Worm (Caenorhabditis elegans) whole organism, young adult: ENCODE results near the gene F47F2.1.

Experiments used
- T07F8.4 ChIP-seq: sonication (generic microtip); optimal IDR thresholded peaks from 2 replicates; lab custom pipeline; 2016; ENCODE audit warnings: mild to moderate bottlenecking, missing genetic modification characterization, moderate library complexity, missing compliant biosample characterization
- Y56A3A.18 ChIP-seq: fragments of 200-800 bp; sonication (Bioruptor generic); IDR thresholded peaks from 2 replicates; pipeline ENCODE4 v1.3.6; 2022; ENCODE audit warnings: missing genetic modification reagents, missing genetic modification characterization, missing compliant biosample characterization
- ama-1 ChIP-seq, 3 experiments: fragments of 150-350 bp in 1 of 3; sonication (generic microtip) in 2 of 3; optimal IDR thresholded peaks; 2 replicates each; lab custom pipeline; 2014 to 2018; ENCODE audit warnings: missing biosample characterization in 2 of 3, missing genetic modification characterization in 2 of 3, missing genetic modification reagents in 2 of 3
- ceh-91 ChIP-seq: fragments of 200-800 bp; sonication (Bioruptor generic); IDR thresholded peaks from 2 replicates; pipeline ENCODE4 v1.3.6; 2022; ENCODE audit warnings: missing genetic modification reagents, missing genetic modification characterization, missing compliant biosample characterization
- die-1 ChIP-seq: sonication (generic microtip); optimal IDR thresholded peaks from 2 replicates; lab custom pipeline; 2016; ENCODE audit warnings: missing genotype, mild to moderate bottlenecking, missing genetic modification characterization, missing compliant biosample characterization
- dpff-1 ChIP-seq: sonication (generic microtip); optimal IDR thresholded peaks from 2 replicates; lab custom pipeline; 2017; ENCODE audit warnings: mild to moderate bottlenecking, missing genetic modification characterization, missing compliant biosample characterization
- him-1 ChIP-seq: sonication (generic microtip); optimal IDR thresholded peaks from 2 replicates; lab custom pipeline; 2016; ENCODE audit warnings: missing genotype, missing genetic modification reagents, missing genetic modification characterization, missing compliant biosample characterization
- hlh-26 ChIP-seq: fragments of 200-800 bp; sonication (Bioruptor generic); conservative IDR thresholded peaks from 2 replicates; pipeline ENCODE4 v1.3.6; 2022; ENCODE audit warnings: missing genetic modification reagents, missing genetic modification characterization, missing compliant biosample characterization
- let-607 ChIP-seq, 2 experiments: fragments of 200-800 bp in 1 of 2; sonication (Bioruptor generic) in 1 of 2; sonication (generic microtip) in 1 of 2; optimal IDR thresholded peaks; 2 replicates each; lab custom pipeline; 2016 to 2018; ENCODE audit warnings: mild to moderate bottlenecking in 2 of 2, missing compliant biosample characterization in 2 of 2, missing genetic modification characterization in 2 of 2, moderate library complexity in 2 of 2, missing genotype in 1 of 2

- no peak for TF ChIP-seq hlh-26 (GFP tag; lab: Robert Waterston, UW)
- no peak for TF ChIP-seq T07F8.4
- TF ChIP-seq let-607 (tag; optimal IDR thresholded peaks at IDR 0.05; lab: Kevin White, UChicago), result no peak
- no peak for TF ChIP-seq ama-1 (optimal IDR thresholded peaks at IDR 0.05; lab: Kevin White, UChicago)
- no peak for TF ChIP-seq ama-1 (GFP tag; optimal IDR thresholded peaks at IDR 0.05; lab: Kevin White, UChicago)
- no peak for TF ChIP-seq die-1 (tag; lab: Kevin White, UChicago)
- no peak for TF ChIP-seq dpff-1 (tag; lab: Kevin White, UChicago)
- no peak for TF ChIP-seq Y56A3A.18 (GFP tag; lab: Robert Waterston, UW)
- no peak for TF ChIP-seq him-1
- TF ChIP-seq ceh-91, result no peak
Measured at ce11 chrX:3835632-3836031, 42.7 kb upstream of the F47F2.1 start.
